Worm (Caenorhabditis elegans) whole organism, midembryonic: ENCODE data around the gene agt-2.

Experiments used
- T22C8.4 ChIP-seq: fragments of 200-800 bp; sonication (Bioruptor generic); IDR thresholded peaks from 2 replicates; pipeline ENCODE4 v1.3.6; 2022; ENCODE audit warnings: missing genetic modification characterization, missing compliant biosample characterization
- cog-1 ChIP-seq: sonication (generic microtip); optimal IDR thresholded peaks from 2 replicates; lab custom pipeline; 2016; ENCODE audit warnings: missing genetic modification characterization, missing compliant biosample characterization
- flt-1 ChIP-seq: fragments of 200-800 bp; sonication (Bioruptor generic); IDR thresholded peaks from 2 replicates; pipeline ENCODE4 v1.3.6; 2022; ENCODE audit warnings: missing genetic modification characterization, missing compliant biosample characterization

DNA sequence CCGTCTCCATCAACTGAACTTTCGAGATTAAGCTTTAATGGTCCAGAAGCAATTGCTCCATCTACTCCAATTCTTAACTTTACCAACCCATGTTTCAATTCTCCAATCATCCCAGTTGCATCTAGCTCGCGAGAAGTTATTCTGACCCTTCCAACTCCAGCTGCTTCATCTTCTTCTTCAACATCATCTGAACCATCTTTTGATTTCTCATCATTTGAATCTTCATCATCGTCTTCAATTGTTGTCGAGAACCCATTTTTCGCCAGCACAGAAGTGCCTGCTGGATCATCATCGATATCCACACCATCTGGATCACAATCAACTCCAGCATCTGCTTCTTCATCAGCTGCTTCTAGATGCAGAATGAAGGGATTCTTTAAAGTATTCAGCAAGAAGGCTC lies 34.1 kb downstream of the agt-2 start:
- TF ChIP-seq cog-1 (tag; lab: Kevin White, UChicago) (no peak), T22C8.4 (GFP tag; lab: Robert Waterston, UW) (no peak), flt-1 (no peak)
